Worm (Caenorhabditis elegans) whole organism, dauer: Measurements from ENCODE around the gene M28.10.

Experiments
- unc-62 ChIP-seq: sonication (generic microtip); optimal IDR thresholded peaks from 2 replicates; lab custom pipeline; 2017; ENCODE audit warnings: missing biosample characterization, missing genetic modification reagents, missing genetic modification characterization

M28.10 gene

ce11 chrII:10652112-10652511 lies 4.8 kb downstream of the M28.10 start, which contains the start of gene nphp-1:
Gene nphp-1, minus strand, starts transcription at chrII:10652256.
- no peak for TF ChIP-seq unc-62 (GFP tag; lab: Kevin White, UChicago)

DNA sequence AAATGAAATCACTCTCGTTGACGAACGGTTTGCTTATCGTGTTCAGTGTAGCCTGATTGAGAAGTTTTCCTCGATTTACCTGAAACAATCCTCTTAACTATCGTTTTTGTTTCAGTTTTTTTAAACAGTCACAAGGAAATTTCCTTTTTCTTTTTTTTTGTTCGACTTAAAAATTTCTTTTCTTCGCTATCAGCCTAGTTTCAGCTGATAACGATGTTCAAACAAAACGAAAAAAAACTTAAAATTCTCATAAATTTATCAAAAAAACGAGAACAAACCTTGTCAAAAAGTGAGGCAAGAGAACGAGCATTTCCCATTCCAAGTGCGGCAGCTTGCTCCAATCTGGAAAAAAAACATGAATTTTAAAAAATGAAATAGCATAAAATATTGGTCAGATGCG lies 6.2 kb downstream of the M28.10 start:
- no peak for TF ChIP-seq unc-62 (GFP tag; lab: Kevin White, UChicago)

DNA sequence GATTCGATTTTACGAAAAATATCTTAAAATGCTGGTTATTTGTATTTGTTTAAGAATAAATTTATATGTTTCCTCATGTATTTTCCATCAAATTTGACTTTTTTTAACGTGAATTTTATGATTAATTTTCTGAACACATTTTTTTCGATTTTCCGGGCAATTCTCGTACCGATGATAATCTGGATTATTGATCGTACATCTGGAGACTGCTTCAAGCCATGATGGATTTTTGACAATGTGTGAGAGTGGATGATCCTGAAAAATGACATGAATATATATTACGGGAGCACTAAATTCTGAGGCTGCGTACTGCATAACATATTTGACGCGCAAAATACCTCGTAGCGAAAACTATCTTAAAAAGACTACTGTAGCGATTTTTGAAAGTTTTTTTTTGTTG lies 7.1 kb downstream of the M28.10 start:
- TF ChIP-seq unc-62 (GFP tag; lab: Kevin White, UChicago) = no peak

ce11 chrII:10656395-10656794 lies 9.1 kb downstream of the M28.10 start:
- TF ChIP-seq unc-62 (GFP tag; lab: Kevin White, UChicago) = no peak

- no peak for TF ChIP-seq unc-62 (GFP tag; lab: Kevin White, UChicago)
Observed at ce11 chrII:10657632-10658108, 10.4 kb downstream of the M28.10 start, which contains the start of gene lact-3. Gene lact-3, minus strand, starts transcription at chrII:10657682.

ce11 chrII:10658576-10659256 lies 11.4 kb downstream of the M28.10 start, which contains the start of the genes snu-13 and rsp-7:
Gene snu-13, minus strand, starts transcription at chrII:10658626.
Gene rsp-7, plus strand, starts transcription at chrII:10659206.
- TF ChIP-seq unc-62 (GFP tag; lab: Kevin White, UChicago) = no peak

DNA sequence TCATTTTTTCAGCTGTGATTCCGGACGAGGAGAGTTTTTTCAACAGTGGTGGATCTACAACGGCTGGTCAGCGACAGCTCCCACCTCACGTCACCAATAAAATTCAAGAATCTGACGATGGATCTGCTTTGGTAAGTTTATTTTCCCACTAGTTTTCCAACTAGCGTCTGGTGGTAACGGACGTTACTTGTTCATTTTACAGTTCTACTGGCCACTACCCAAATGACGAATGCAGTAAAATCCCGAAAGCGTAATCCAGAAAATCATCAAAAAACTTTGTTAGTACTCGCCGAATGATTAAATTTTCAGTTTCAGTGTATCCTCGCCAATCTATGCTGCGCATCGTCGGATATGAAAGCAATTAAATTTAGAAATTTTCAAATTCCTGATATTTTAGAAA lies 12.3 kb downstream of the M28.10 start:
- no peak for TF ChIP-seq unc-62 (GFP tag; lab: Kevin White, UChicago)

ce11 chrII:10660892-10661291 lies 13.6 kb downstream of the M28.10 start, which contains the start of gene marc-2:
Gene marc-2, minus strand, starts transcription at chrII:10660992.
- no peak for TF ChIP-seq unc-62 (GFP tag; lab: Kevin White, UChicago)

ce11 chrII:10661448-10662064 lies 14.2 kb downstream of the M28.10 start:
- no peak for TF ChIP-seq unc-62 (GFP tag; lab: Kevin White, UChicago)

- TF ChIP-seq unc-62 (GFP tag; lab: Kevin White, UChicago) = no peak
Observed at ce11 chrII:10662279-10662678, 15.0 kb downstream of the M28.10 start.

DNA sequence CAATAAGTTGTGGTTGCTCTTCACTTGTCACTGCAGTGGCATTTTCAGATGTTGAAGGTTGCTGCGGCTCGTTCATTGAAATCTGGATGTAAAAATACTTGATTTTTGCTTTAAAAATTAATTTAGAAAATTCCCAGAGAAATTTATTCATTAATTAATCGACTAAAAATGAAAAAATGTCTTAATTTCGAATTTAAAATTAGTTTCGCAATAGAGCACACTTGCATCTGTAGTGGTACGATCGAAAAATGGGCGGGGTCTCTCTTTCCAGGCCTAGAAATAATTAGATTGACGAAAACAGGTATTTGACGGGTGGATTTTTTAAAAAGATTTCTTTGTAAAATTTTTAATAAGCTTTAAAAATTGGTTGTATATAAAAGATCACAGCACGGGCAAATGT lies 15.4 kb downstream of the M28.10 start, which contains the start of gene D2089.8:
Gene D2089.8, minus strand, starts transcription at position 84 of the 400 bp plus-strand sequence.
- TF ChIP-seq unc-62 (GFP tag; lab: Kevin White, UChicago) = no peak

ce11 chrII:10665031-10665430 lies 17.7 kb downstream of the M28.10 start, which contains the start of gene D2089.3:
Gene D2089.3, minus strand, starts transcription at chrII:10665131.
- TF ChIP-seq unc-62 (GFP tag; lab: Kevin White, UChicago) = no peak

- no peak for TF ChIP-seq unc-62 (GFP tag; lab: Kevin White, UChicago)
Observed at ce11 chrII:10675302-10675701, 28.0 kb downstream of the M28.10 start, which contains the start of gene ptb-1. Gene ptb-1, plus strand, starts transcription at chrII:10675602.

ce11 chrII:10680130-10680529 lies 32.8 kb downstream of the M28.10 start:
- TF ChIP-seq unc-62 (GFP tag; lab: Kevin White, UChicago) = no peak

- no peak for TF ChIP-seq unc-62 (GFP tag; lab: Kevin White, UChicago)
Observed at ce11 chrII:10680614-10681013, 33.3 kb downstream of the M28.10 start.

DNA sequence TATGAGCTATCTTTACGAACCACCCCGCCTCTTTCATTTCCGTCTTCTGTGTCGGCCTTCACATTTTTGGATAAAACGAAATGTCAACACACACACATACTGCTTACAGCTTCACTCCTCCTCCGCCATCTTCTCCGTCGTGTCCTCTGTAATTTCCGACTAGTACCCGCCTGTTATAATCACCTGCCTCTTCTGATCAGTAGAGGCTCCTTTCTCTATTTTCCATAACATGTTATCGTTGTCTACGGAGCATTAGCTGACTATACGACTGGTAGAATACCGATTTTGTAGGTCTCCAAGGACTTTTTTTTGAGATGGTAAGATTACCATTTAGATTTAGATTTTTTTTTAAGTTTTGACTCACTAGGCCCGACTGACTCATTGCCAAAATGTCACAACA lies 37.6 kb downstream of the M28.10 start:
- TF ChIP-seq unc-62 (GFP tag; lab: Kevin White, UChicago) = no peak
